Worm (Caenorhabditis elegans): ENCODE measurements around the gene fan-1.

The fan-1 gene

ce11 chrIV:6522305-6522917, 26.1 kb upstream of the fan-1 start, which contains the start of gene ddi-1:
TSS of gene ddi-1 (plus strand) at chrIV:6522867.
- TF ChIP-seq tbx-11 (GFP tag; IDR thresholded peaks at IDR 0.05) (no peak), hnd-1 (tag; optimal IDR thresholded peaks at IDR 0.05) (no peak), hmbx-1 (tag; optimal IDR thresholded peaks at IDR 0.05) (no peak), tra-4 (tag; optimal IDR thresholded peaks at IDR 0.05) (no peak), ceh-36 (tag; optimal IDR thresholded peaks at IDR 0.05) (no peak), ceh-13 (GFP tag; optimal IDR thresholded peaks at IDR 0.05) (no peak), B0310.2 (tag; optimal IDR thresholded peaks at IDR 0.05) (no peak), aly-1 (tag; optimal IDR thresholded peaks at IDR 0.05) (no peak), tbx-37 (GFP tag; conservative IDR thresholded peaks at IDR 0.05) (no peak), F13C5.2 (tag; optimal IDR thresholded peaks at IDR 0.05) (no peak), ets-7 (tag; optimal IDR thresholded peaks at IDR 0.05) (no peak), pes-1 (GFP tag; IDR thresholded peaks at IDR 0.05) (no peak), flt-1 (GFP tag; IDR thresholded peaks at IDR 0.05) (no peak), scrt-1 (GFP tag; IDR thresholded peaks at IDR 0.05) (no peak), ama-1 (optimal IDR thresholded peaks at IDR 0.05) (no peak), sea-1 (GFP tag; conservative IDR thresholded peaks at IDR 0.05) (no peak)

- TF ChIP-seq tbx-11 (GFP tag; IDR thresholded peaks at IDR 0.05) (no peak), hmbx-1 (tag; optimal IDR thresholded peaks at IDR 0.05) (no peak)
Measured at ce11 chrIV:6523773-6524172, 24.7 kb upstream of the fan-1 start.

ce11 chrIV:6524531-6524930, 24.0 kb upstream of the fan-1 start, which contains the start of gene C01G5.5:
TSS of gene C01G5.5 (plus strand) at chrIV:6524610.
- TF ChIP-seq tbx-37 (GFP tag; conservative IDR thresholded peaks at IDR 0.05) (no peak), pes-1 (GFP tag; IDR thresholded peaks at IDR 0.05) (no peak), sea-1 (GFP tag; conservative IDR thresholded peaks at IDR 0.05) (no peak), B0310.2 (tag; optimal IDR thresholded peaks at IDR 0.05) (no peak), ama-1 (optimal IDR thresholded peaks at IDR 0.05) (no peak), tbx-11 (GFP tag; IDR thresholded peaks at IDR 0.05) (no peak), ceh-36 (tag; optimal IDR thresholded peaks at IDR 0.05) (no peak), scrt-1 (GFP tag; IDR thresholded peaks at IDR 0.05) (no peak), aly-1 (tag; optimal IDR thresholded peaks at IDR 0.05) (no peak), ceh-13 (GFP tag; optimal IDR thresholded peaks at IDR 0.05) (no peak), hmbx-1 (tag; optimal IDR thresholded peaks at IDR 0.05) (no peak), flt-1 (GFP tag; IDR thresholded peaks at IDR 0.05) (no peak), F13C5.2 (tag; optimal IDR thresholded peaks at IDR 0.05) (no peak), tra-4 (tag; optimal IDR thresholded peaks at IDR 0.05) (no peak), ets-7 (tag; optimal IDR thresholded peaks at IDR 0.05) (no peak), hnd-1 (tag; optimal IDR thresholded peaks at IDR 0.05) (no peak), hmg-4 (GFP tag; optimal IDR thresholded peaks at IDR 0.05) (no peak)

ce11 chrIV:6526522-6526921, 22.0 kb upstream of the fan-1 start:
- TF ChIP-seq pes-1 (GFP tag; IDR thresholded peaks at IDR 0.05), result no peak
- no peak for TF ChIP-seq ama-1 (optimal IDR thresholded peaks at IDR 0.05)
- no peak for TF ChIP-seq ceh-13 (GFP tag; optimal IDR thresholded peaks at IDR 0.05)
- no peak for TF ChIP-seq tra-4 (tag; optimal IDR thresholded peaks at IDR 0.05)
- TF ChIP-seq sea-1 (GFP tag; conservative IDR thresholded peaks at IDR 0.05), result no peak
- TF ChIP-seq tbx-37 (GFP tag; conservative IDR thresholded peaks at IDR 0.05), result no peak
- no peak for TF ChIP-seq ceh-36 (tag; optimal IDR thresholded peaks at IDR 0.05)
- TF ChIP-seq tbx-11 (GFP tag; IDR thresholded peaks at IDR 0.05), result no peak
- TF ChIP-seq scrt-1 (GFP tag; IDR thresholded peaks at IDR 0.05), result no peak
- no peak for TF ChIP-seq B0310.2 (tag; optimal IDR thresholded peaks at IDR 0.05)
- TF ChIP-seq hnd-1 (tag; optimal IDR thresholded peaks at IDR 0.05), result no peak
- TF ChIP-seq hmg-4 (GFP tag; optimal IDR thresholded peaks at IDR 0.05), result no peak

ce11 chrIV:6528202-6528601, 20.3 kb upstream of the fan-1 start:
- no peak for TF ChIP-seq ceh-13 (GFP tag; optimal IDR thresholded peaks at IDR 0.05)
- no peak for TF ChIP-seq sea-1 (GFP tag; conservative IDR thresholded peaks at IDR 0.05)
- no peak for TF ChIP-seq B0310.2 (tag; optimal IDR thresholded peaks at IDR 0.05)
- no peak for TF ChIP-seq ama-1 (optimal IDR thresholded peaks at IDR 0.05)
- TF ChIP-seq hmbx-1 (tag; optimal IDR thresholded peaks at IDR 0.05), result no peak
- no peak for TF ChIP-seq hnd-1 (tag; optimal IDR thresholded peaks at IDR 0.05)
- TF ChIP-seq ceh-36 (tag; optimal IDR thresholded peaks at IDR 0.05), result no peak
- no peak for TF ChIP-seq aly-1 (tag; optimal IDR thresholded peaks at IDR 0.05)
- TF ChIP-seq F13C5.2 (tag; optimal IDR thresholded peaks at IDR 0.05), result no peak
- TF ChIP-seq pes-1 (GFP tag; IDR thresholded peaks at IDR 0.05), result no peak
- TF ChIP-seq tra-4 (tag; optimal IDR thresholded peaks at IDR 0.05), result no peak
- TF ChIP-seq tbx-11 (GFP tag; IDR thresholded peaks at IDR 0.05), result no peak
- no peak for TF ChIP-seq flt-1 (GFP tag; IDR thresholded peaks at IDR 0.05)
- TF ChIP-seq scrt-1 (GFP tag; IDR thresholded peaks at IDR 0.05), result no peak
- TF ChIP-seq hmg-4 (GFP tag; optimal IDR thresholded peaks at IDR 0.05), result no peak
- TF ChIP-seq ets-7 (tag; optimal IDR thresholded peaks at IDR 0.05), result no peak
- no peak for TF ChIP-seq tbx-37 (GFP tag; conservative IDR thresholded peaks at IDR 0.05)

ce11 chrIV:6529832-6530231, 18.7 kb upstream of the fan-1 start:
- TF ChIP-seq ama-1 (optimal IDR thresholded peaks at IDR 0.05), result no peak
- TF ChIP-seq tbx-37 (GFP tag; conservative IDR thresholded peaks at IDR 0.05), result no peak
- TF ChIP-seq aly-1 (tag; optimal IDR thresholded peaks at IDR 0.05), result no peak
- TF ChIP-seq tra-4 (tag; optimal IDR thresholded peaks at IDR 0.05), result no peak
- TF ChIP-seq ets-7 (tag; optimal IDR thresholded peaks at IDR 0.05), result no peak

ce11 chrIV:6531450-6531849, 17.0 kb upstream of the fan-1 start, which contains the start of gene C01G5.4:
TSS of gene C01G5.4 (plus strand) at chrIV:6531750.
- no peak for TF ChIP-seq ceh-36 (tag; optimal IDR thresholded peaks at IDR 0.05)

ce11 chrIV:6535908-6536307, 12.6 kb upstream of the fan-1 start, which contains the start of gene C01G5.3:
TSS of gene C01G5.3 (plus strand) at chrIV:6536208.
- no peak for TF ChIP-seq ceh-36 (tag; optimal IDR thresholded peaks at IDR 0.05)
- no peak for TF ChIP-seq hmbx-1 (tag; optimal IDR thresholded peaks at IDR 0.05)
- no peak for TF ChIP-seq pes-1 (GFP tag; IDR thresholded peaks at IDR 0.05)
- no peak for TF ChIP-seq hmg-4 (GFP tag; optimal IDR thresholded peaks at IDR 0.05)
- no peak for TF ChIP-seq ceh-13 (GFP tag; optimal IDR thresholded peaks at IDR 0.05)
- no peak for TF ChIP-seq tbx-11 (GFP tag; IDR thresholded peaks at IDR 0.05)
- no peak for TF ChIP-seq ama-1 (optimal IDR thresholded peaks at IDR 0.05)
- TF ChIP-seq sea-1 (GFP tag; conservative IDR thresholded peaks at IDR 0.05), result no peak
- TF ChIP-seq tbx-37 (GFP tag; conservative IDR thresholded peaks at IDR 0.05), result no peak
- no peak for TF ChIP-seq B0310.2 (tag; optimal IDR thresholded peaks at IDR 0.05)
- no peak for TF ChIP-seq aly-1 (tag; optimal IDR thresholded peaks at IDR 0.05)
- no peak for TF ChIP-seq scrt-1 (GFP tag; IDR thresholded peaks at IDR 0.05)
